Fruit fly (Drosophila melanogaster) whole organism, wandering third instar larva: ENCODE results near the gene Cwc25.

Experiments used
- Dif ChIP-seq: fragments of 200-275, 200-300 bp; sonication (Bioruptor generic); optimal IDR thresholded peaks from 2 replicates; lab custom pipeline; 2018; ENCODE audit warnings: missing biosample characterization, missing genetic modification characterization; ENCODE audit not compliant: partially characterized antibody
- Vsx2 ChIP-seq: fragments of 200-300, 225-300 bp; sonication (Bioruptor generic); optimal IDR thresholded peaks from 2 replicates; lab custom pipeline; 2018; ENCODE audit warnings: missing biosample characterization, missing genetic modification characterization; ENCODE audit not compliant: partially characterized antibody
- fru ChIP-seq: fragments of 200-800 bp; sonication (Bioruptor generic); optimal IDR thresholded peaks from 3 replicates; lab custom pipeline; 2016; ENCODE audit warnings: missing biosample characterization, mild to moderate bottlenecking, missing genetic modification characterization

DNA sequence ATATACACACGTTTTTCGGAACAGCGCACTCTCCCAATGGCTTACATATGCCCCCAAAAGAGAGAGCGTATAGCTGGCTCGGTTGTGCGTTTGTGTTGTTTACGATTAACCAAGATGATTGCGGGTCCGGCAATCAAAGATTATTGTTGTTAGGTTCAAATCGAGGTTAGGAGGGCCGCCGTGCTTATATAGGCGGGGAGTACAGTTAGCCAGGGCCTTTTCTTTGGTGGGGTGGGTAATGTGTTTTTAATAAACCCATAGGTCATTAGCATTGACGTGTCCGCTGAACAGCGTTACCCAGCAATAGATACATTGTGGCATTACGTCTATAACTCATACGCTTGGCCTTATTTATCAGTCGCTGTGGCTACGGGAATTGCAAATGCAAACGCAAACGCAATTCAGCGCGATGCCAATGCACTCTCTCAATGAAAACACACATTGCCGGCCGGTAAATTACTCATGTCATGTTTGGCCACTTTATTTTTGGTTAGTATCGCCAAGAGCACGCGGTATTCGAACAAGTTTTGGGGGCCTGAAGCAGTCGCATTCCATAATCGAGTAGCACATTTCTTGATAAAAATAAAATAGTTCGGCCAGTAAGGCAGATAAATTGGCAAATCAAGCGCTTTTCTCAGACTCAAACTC lies 9.0 kb downstream of the Cwc25 start:
- TF ChIP-seq fru (GFP tag; lab: Kevin White, UChicago): no peak
- no peak for TF ChIP-seq Dif (GFP tag; lab: Kevin White, UChicago)
- no peak for TF ChIP-seq Vsx2 (GFP tag; lab: Kevin White, UChicago)
